Worm (Caenorhabditis elegans) whole organism, L4/young adult: ENCODE measurements around the gene C01B9.4.
"Not testable (repeated sequence)": the region's sequence is repeated elsewhere in the genome, so short reads cannot be mapped to it uniquely, and the experiment has no call there.

Experiments
- W03F9.2 ChIP-seq: fragments of 150-350 bp; optimal IDR thresholded peaks from 2 replicates; lab custom pipeline; 2014; ENCODE audit warnings: missing biosample characterization, missing genetic modification characterization
- dao-5 ChIP-seq: sonication (generic microtip); optimal IDR thresholded peaks from 2 replicates; lab custom pipeline; 2016; ENCODE audit warnings: missing genotype, missing genetic modification characterization, moderate library complexity, missing compliant biosample characterization
- him-1 ChIP-seq: sonication (generic microtip); optimal IDR thresholded peaks from 2 replicates; lab custom pipeline; 2016; ENCODE audit warnings: missing genotype, missing genetic modification reagents, missing genetic modification characterization, missing compliant biosample characterization

ce11 chrII:13818043-13818442 is 34.3 kb upstream of the C01B9.4 start, which contains the start of gene his-16:
- not testable (repeated sequence) for TF ChIP-seq him-1; dao-5 (tag; lab: Kevin White, UChicago); W03F9.2 (tag; lab: Kevin White, UChicago)
